Worm (Caenorhabditis elegans) whole organism, L4 larva: ENCODE measurements around the gene fax-1.

Experiments used
- ceh-28 ChIP-seq: fragments of 150-350 bp; optimal IDR thresholded peaks from 2 replicates; lab custom pipeline; 2014; ENCODE audit warnings: missing biosample characterization, missing genetic modification reagents, missing genetic modification characterization
- gei-8 ChIP-seq: fragments of 200-800 bp; sonication (Bioruptor generic); optimal IDR thresholded peaks from 2 replicates; lab custom pipeline; 2018; ENCODE audit warnings: mild to moderate bottlenecking, missing genetic modification characterization, missing compliant biosample characterization
- lim-7 ChIP-seq: fragments of 200-800 bp; sonication (Bioruptor generic); IDR thresholded peaks from 2 replicates; pipeline ENCODE4 v1.3.6; 2022; ENCODE audit warnings: missing genetic modification characterization, missing compliant biosample characterization
- lin-1 ChIP-seq: fragments of 200-800 bp; sonication (Bioruptor generic); IDR thresholded peaks from 2 replicates; pipeline ENCODE4 v1.3.6; 2022; ENCODE audit warnings: missing genetic modification reagents, missing genetic modification characterization, missing compliant biosample characterization
- nhr-111 ChIP-seq: fragments of 200-800 bp; sonication (Bioruptor generic); optimal IDR thresholded peaks from 2 replicates; lab custom pipeline; 2018; ENCODE audit warnings: mild to moderate bottlenecking, missing genetic modification characterization, missing compliant biosample characterization
- nhr-6 ChIP-seq: fragments of 150-350 bp; optimal IDR thresholded peaks from 2 replicates; lab custom pipeline; 2014; ENCODE audit warnings: missing biosample characterization, missing genetic modification characterization
- pha-4 ChIP-seq, 2 experiments: fragments of 150-350 bp in 1 of 2; fragments of 200-800 bp in 1 of 2; sonication (Bioruptor generic) in 1 of 2; IDR thresholded peaks in 1 of 2; optimal IDR thresholded peaks in 1 of 2; 2 replicates each; pipeline versions ENCODE4 v1.3.6 to Lab custom; 2014 to 2022; ENCODE audit warnings: missing genetic modification characterization in 2 of 2, missing genetic modification reagents in 2 of 2, missing biosample characterization in 1 of 2, missing compliant biosample characterization in 1 of 2
- snpc-4 ChIP-seq: fragments of 150-350 bp; optimal IDR thresholded peaks from 2 replicates; lab custom pipeline; 2014; ENCODE audit warnings: missing biosample characterization, missing genetic modification characterization
- ztf-7 ChIP-seq: fragments of 150-350 bp; optimal IDR thresholded peaks from 2 replicates; lab custom pipeline; 2014; ENCODE audit warnings: missing biosample characterization, missing genetic modification characterization

The fax-1 gene

ce11 chrX:3153133-3153532 lies 46.0 kb downstream of the fax-1 start (continued):
- TF ChIP-seq snpc-4 (no peak), gei-8 (GFP tag; lab: Kevin White, UChicago) (no peak), pha-4 (GFP tag; IDR thresholded peaks at IDR 0.05; lab: Robert Waterston, UW) (no peak), pha-4 (tag; optimal IDR thresholded peaks at IDR 0.05; lab: Kevin White, UChicago) (no peak), ztf-7 (tag; lab: Kevin White, UChicago) (peak; percentile 8), lin-1 (peak; percentile 47; the same call in 1 of the 2 replicates), ceh-28 (no peak), lim-7 (GFP tag; lab: Robert Waterston, UW) (no peak), nhr-111 (GFP tag; lab: Kevin White, UChicago) (no peak)

ce11 chrX:3152361-3152760 lies 46.8 kb downstream of the fax-1 start, which contains the start of gene bbln-1:
Gene bbln-1, minus strand, starts transcription at chrX:3152461.
- TF ChIP-seq nhr-6 (tag; lab: Kevin White, UChicago) = no peak
